Fruit fly (Drosophila melanogaster) whole organism, prepupa: ENCODE results near the gene CG10055.

Experiments
- CG10631 ChIP-seq: fragments of 200-800 bp; sonication (Bioruptor generic); optimal IDR thresholded peaks from 2 replicates; lab custom pipeline; 2016; ENCODE audit warnings: missing biosample characterization, missing genetic modification characterization
- CG10669 ChIP-seq: fragments of 200-800 bp; sonication (Bioruptor generic); optimal IDR thresholded peaks from 3 replicates; lab custom pipeline; 2018; ENCODE audit warnings: missing biosample characterization, mild to moderate bottlenecking, missing genetic modification characterization, moderate library complexity
- CG16779 ChIP-seq: fragments of 200-800 bp; sonication (Bioruptor generic); optimal IDR thresholded peaks from 3 replicates; lab custom pipeline; 2017; ENCODE audit warnings: missing biosample characterization, mild to moderate bottlenecking, missing genetic modification characterization
- CG34406 ChIP-seq: fragments of 200-800 bp; sonication (Bioruptor generic); optimal IDR thresholded peaks from 3 replicates; lab custom pipeline; 2016; ENCODE audit warnings: missing biosample characterization, missing genetic modification characterization
- CG6792 ChIP-seq: fragments of 200-800 bp; sonication (Bioruptor generic); optimal IDR thresholded peaks from 3 replicates; lab custom pipeline; 2016; ENCODE audit warnings: missing biosample characterization, missing genetic modification characterization
- Eip75B ChIP-seq: fragments of 200-800 bp; sonication (Bioruptor generic); optimal IDR thresholded peaks from 3 replicates; lab custom pipeline; 2016; ENCODE audit warnings: missing biosample characterization, missing genetic modification characterization
- Hr4 ChIP-seq: fragments of 200-800 bp; sonication (Bioruptor generic); optimal IDR thresholded peaks from 3 replicates; lab custom pipeline; 2016; ENCODE audit warnings: missing biosample characterization, missing genetic modification characterization
- Lpt ChIP-seq: fragments of 200-800 bp; sonication (Bioruptor generic); optimal IDR thresholded peaks from 3 replicates; lab custom pipeline; 2016; ENCODE audit warnings: missing biosample characterization, missing genetic modification characterization
- eg ChIP-seq: fragments of 200-800 bp; sonication (Bioruptor generic); IDR thresholded peaks from 3 replicates; pipeline ENCODE4 v1.3.6; 2022; ENCODE audit warnings: missing biosample characterization, missing genetic modification characterization
- fd85E ChIP-seq: fragments of 200-800 bp; sonication (Bioruptor generic); optimal IDR thresholded peaks from 3 replicates; lab custom pipeline; 2016; ENCODE audit warnings: missing biosample characterization, missing genetic modification characterization
- pdm3 ChIP-seq: fragments of 200-800 bp; sonication (Bioruptor generic); optimal IDR thresholded peaks from 3 replicates; lab custom pipeline; 2016; ENCODE audit warnings: missing biosample characterization, missing genetic modification characterization
- topi ChIP-seq: fragments of 200-800 bp; sonication (Bioruptor generic); optimal IDR thresholded peaks from 3 replicates; lab custom pipeline; 2016; ENCODE audit warnings: missing biosample characterization, missing genetic modification characterization

dm6 chr3R:7157102-7157501, 29.4 kb downstream of the CG10055 start:
- TF ChIP-seq eg (no peak), CG10669 (GFP tag; lab: Kevin White, UChicago) (no peak), topi (no peak), fd85E (GFP tag; lab: Kevin White, UChicago) (no peak), Hr4 (GFP tag; lab: Kevin White, UChicago) (no peak), Lpt (GFP tag; lab: Kevin White, UChicago) (no peak), CG34406 (GFP tag; lab: Kevin White, UChicago) (no peak), Eip75B (no peak), CG10631 (GFP tag; lab: Kevin White, UChicago) (no peak), CG6792 (no peak), CG16779 (tag; lab: Kevin White, UChicago) (no peak), pdm3 (no peak)
